Worm (Caenorhabditis elegans): ENCODE measurements around the gene sup-12.

- TF ChIP-seq aly-2 (tag; optimal IDR thresholded peaks at IDR 0.05) (no peak), nhr-23 (tag; optimal IDR thresholded peaks at IDR 0.05) (no peak), lin-39 (tag; optimal IDR thresholded peaks at IDR 0.05) (no peak), nhr-77 (tag; optimal IDR thresholded peaks at IDR 0.05) (no peak), zag-1 (tag; optimal IDR thresholded peaks at IDR 0.05) (no peak), ama-1 (optimal IDR thresholded peaks at IDR 0.05) (no peak), snpc-4 (tag; optimal IDR thresholded peaks at IDR 0.05) (no peak), ceh-82 (tag; optimal IDR thresholded peaks at IDR 0.05) (no peak)
Observed at ce11 chrX:3952737-3953136, 48.4 kb downstream of the sup-12 start.

Data from whole organism, L3 larva.